Fruit fly (Drosophila melanogaster) whole organism, wandering third instar larva: ENCODE data around the gene CG1896.

Experiments used
- Abd-B ChIP-seq: fragments of >200 bp; optimal IDR thresholded peaks from 2 replicates; lab custom pipeline; 2017; ENCODE audit warnings: missing biosample characterization, missing genetic modification characterization
- CG32264 ChIP-seq: fragments of 200-800 bp; sonication (Bioruptor generic); optimal IDR thresholded peaks from 2 replicates; lab custom pipeline; 2016; ENCODE audit warnings: missing biosample characterization, missing genetic modification characterization
- CG9705 ChIP-seq: fragments of 200-800 bp; sonication (Bioruptor generic); optimal IDR thresholded peaks from 2 replicates; lab custom pipeline; 2018; ENCODE audit warnings: missing biosample characterization, mild to moderate bottlenecking, missing genetic modification characterization
- CrebA ChIP-seq: fragments of 200-800 bp; sonication (Bioruptor generic); optimal IDR thresholded peaks from 2 replicates; lab custom pipeline; 2016; ENCODE audit warnings: missing biosample characterization, mild to moderate bottlenecking, missing genetic modification characterization, borderline replicate concordance
- Dfd ChIP-seq: fragments of >200 bp; optimal IDR thresholded peaks from 2 replicates; lab custom pipeline; 2017; ENCODE audit warnings: missing biosample characterization, missing genetic modification characterization
- Dif ChIP-seq: fragments of 200-275, 200-300 bp; sonication (Bioruptor generic); optimal IDR thresholded peaks from 2 replicates; lab custom pipeline; 2018; ENCODE audit warnings: missing biosample characterization, missing genetic modification characterization; ENCODE audit not compliant: partially characterized antibody
- GATAd ChIP-seq: sonication (Bioruptor generic); optimal IDR thresholded peaks from 2 replicates; lab custom pipeline; 2016; ENCODE audit warnings: missing biosample characterization, missing genetic modification characterization
- HLH106 ChIP-seq: fragments of 200-800 bp; optimal IDR thresholded peaks from 3 replicates; lab custom pipeline; 2019; ENCODE audit warnings: missing biosample characterization, mild to moderate bottlenecking, missing genetic modification characterization, moderate library complexity
- Hnf4 ChIP-seq: fragments of 200-800 bp; sonication (Bioruptor generic); optimal IDR thresholded peaks from 2 replicates; lab custom pipeline; 2016; ENCODE audit warnings: missing biosample characterization, mild to moderate bottlenecking, missing genetic modification characterization
- Hr78 ChIP-seq: fragments of >200 bp; optimal IDR thresholded peaks from 2 replicates; lab custom pipeline; 2017; ENCODE audit warnings: missing biosample characterization, missing genetic modification characterization
- Hr83 ChIP-seq: fragments of 200-300 bp; sonication (Bioruptor generic); optimal IDR thresholded peaks from 2 replicates; lab custom pipeline; 2016; ENCODE audit warnings: missing biosample characterization, mild to moderate bottlenecking, missing genetic modification characterization, moderate library complexity; ENCODE audit not compliant: poor library complexity, severe bottlenecking
- Jra ChIP-seq: sonication (Bioruptor generic); optimal IDR thresholded peaks from 2 replicates; lab custom pipeline; 2016; ENCODE audit warnings: missing biosample characterization, missing genetic modification characterization
- Mio ChIP-seq: sonication (Bioruptor generic); optimal IDR thresholded peaks from 2 replicates; lab custom pipeline; 2016; ENCODE audit warnings: missing biosample characterization, missing genetic modification characterization
- Myc ChIP-seq: fragments of >200 bp; optimal IDR thresholded peaks from 2 replicates; lab custom pipeline; 2017
- N ChIP-seq: fragments of >200 bp; optimal IDR thresholded peaks from 2 replicates; lab custom pipeline; 2018; ENCODE audit warnings: missing biosample characterization, missing external identifiers, missing genetic modification characterization
- OdsH ChIP-seq: fragments of 200-800 bp; sonication (Bioruptor generic); optimal IDR thresholded peaks from 2 replicates; lab custom pipeline; 2016; ENCODE audit warnings: missing biosample characterization, mild to moderate bottlenecking, missing genetic modification characterization
- Rel ChIP-seq, 2 experiments: fragments of 200-800 bp; sonication (Bioruptor generic) in 1 of 2; optimal IDR thresholded peaks; 2 replicates in 1 of 2; 3 replicates in 1 of 2; lab custom pipeline; 2016 to 2019; ENCODE audit warnings: mild to moderate bottlenecking in 2 of 2, missing biosample characterization in 2 of 2, missing genetic modification characterization in 2 of 2, moderate library complexity in 1 of 2
- Sp1 ChIP-seq: fragments of 200-800 bp; sonication (Bioruptor generic); optimal IDR thresholded peaks from 3 replicates; lab custom pipeline; 2019; ENCODE audit warnings: missing biosample characterization, mild to moderate bottlenecking, missing genetic modification characterization, moderate library complexity
- Vsx2 ChIP-seq: fragments of 200-300, 225-300 bp; sonication (Bioruptor generic); optimal IDR thresholded peaks from 2 replicates; lab custom pipeline; 2018; ENCODE audit warnings: missing biosample characterization, missing genetic modification characterization; ENCODE audit not compliant: partially characterized antibody
- br ChIP-seq: fragments of 200-800 bp; sonication (Bioruptor generic); optimal IDR thresholded peaks from 2 replicates; lab custom pipeline; 2016; ENCODE audit warnings: missing biosample characterization, missing genetic modification characterization
- brk ChIP-seq: fragments of 200-800 bp; sonication (Bioruptor generic); optimal IDR thresholded peaks from 2 replicates; lab custom pipeline; 2016; ENCODE audit warnings: missing biosample characterization, mild to moderate bottlenecking, missing genetic modification characterization
- dl ChIP-seq, 2 experiments: fragments of 175-275, 200-275 bp in 1 of 2; fragments of 200-275 bp in 1 of 2; sonication (Bioruptor generic); optimal IDR thresholded peaks; lab custom pipeline; 2018; ENCODE audit warnings: mild to moderate bottlenecking in 2 of 2, missing biosample characterization in 2 of 2, missing genetic modification characterization in 2 of 2, moderate library complexity in 2 of 2; ENCODE audit not compliant: partially characterized antibody in 2 of 2, insufficient read depth in 1 of 2
- dmrt93B ChIP-seq: fragments of 200-800 bp; sonication (Bioruptor generic); optimal IDR thresholded peaks from 2 replicates; lab custom pipeline; 2018; ENCODE audit warnings: missing biosample characterization, mild to moderate bottlenecking, missing genetic modification characterization
- dsf ChIP-seq: sonication (Bioruptor generic); optimal IDR thresholded peaks from 2 replicates; lab custom pipeline; 2016; ENCODE audit warnings: missing biosample characterization, missing genetic modification characterization, borderline replicate concordance
- ey ChIP-seq: fragments of 200-800 bp; sonication (Bioruptor generic); optimal IDR thresholded peaks from 2 replicates; lab custom pipeline; 2016; ENCODE audit warnings: missing biosample characterization, missing genetic modification characterization
- foxo ChIP-seq, 2 experiments: fragments of 200-800 bp; sonication (Bioruptor generic); optimal IDR thresholded peaks; 2 replicates in 1 of 2; 3 replicates in 1 of 2; lab custom pipeline; 2016 to 2017; ENCODE audit warnings: missing biosample characterization in 2 of 2, missing genetic modification characterization in 2 of 2
- fru ChIP-seq: fragments of 200-800 bp; sonication (Bioruptor generic); optimal IDR thresholded peaks from 3 replicates; lab custom pipeline; 2016; ENCODE audit warnings: missing biosample characterization, mild to moderate bottlenecking, missing genetic modification characterization
- h ChIP-seq: fragments of 200-800 bp; sonication (Bioruptor generic); optimal IDR thresholded peaks from 3 replicates; lab custom pipeline; 2016; ENCODE audit warnings: missing biosample characterization, mild to moderate bottlenecking, missing genetic modification characterization
- jim ChIP-seq: fragments of 175-275, 200-325 bp; sonication (Bioruptor generic); optimal IDR thresholded peaks from 2 replicates; lab custom pipeline; 2016; ENCODE audit warnings: missing biosample characterization, mild to moderate bottlenecking, missing genetic modification characterization
- lola ChIP-seq: fragments of >200 bp; optimal IDR thresholded peaks from 2 replicates; lab custom pipeline; 2017; ENCODE audit warnings: missing biosample characterization, missing genetic modification characterization
- pan ChIP-seq: fragments of >200 bp; optimal IDR thresholded peaks from 2 replicates; lab custom pipeline; 2017
- psq ChIP-seq: fragments of 200-800 bp; sonication (Bioruptor generic); optimal IDR thresholded peaks from 3 replicates; lab custom pipeline; 2017; ENCODE audit warnings: missing biosample characterization, mild to moderate bottlenecking, missing genetic modification characterization, moderate library complexity
- rgr ChIP-seq: fragments of 200-800 bp; sonication (Bioruptor generic); optimal IDR thresholded peaks from 3 replicates; lab custom pipeline; 2016; ENCODE audit warnings: missing biosample characterization, mild to moderate bottlenecking, missing genetic modification characterization
- sage ChIP-seq: fragments of 200-800 bp; sonication (Bioruptor generic); optimal IDR thresholded peaks from 2 replicates; lab custom pipeline; 2016; ENCODE audit warnings: missing biosample characterization, mild to moderate bottlenecking, missing genetic modification characterization
- sv ChIP-seq: fragments of 200-800 bp; sonication (Bioruptor generic); optimal IDR thresholded peaks from 3 replicates; lab custom pipeline; 2016; ENCODE audit warnings: missing biosample characterization, missing genetic modification characterization
- tai ChIP-seq: sonication (Bioruptor generic); optimal IDR thresholded peaks from 2 replicates; lab custom pipeline; 2016; ENCODE audit warnings: missing biosample characterization, missing genetic modification characterization
- usp ChIP-seq: fragments of >200 bp; optimal IDR thresholded peaks from 2 replicates; lab custom pipeline; 2017; ENCODE audit warnings: missing biosample characterization, missing genetic modification characterization
- woc ChIP-seq: sonication (Bioruptor generic); optimal IDR thresholded peaks from 2 replicates; lab custom pipeline; 2016; ENCODE audit warnings: missing biosample characterization, mild to moderate bottlenecking, missing genetic modification characterization

CG1896 gene

DNA sequence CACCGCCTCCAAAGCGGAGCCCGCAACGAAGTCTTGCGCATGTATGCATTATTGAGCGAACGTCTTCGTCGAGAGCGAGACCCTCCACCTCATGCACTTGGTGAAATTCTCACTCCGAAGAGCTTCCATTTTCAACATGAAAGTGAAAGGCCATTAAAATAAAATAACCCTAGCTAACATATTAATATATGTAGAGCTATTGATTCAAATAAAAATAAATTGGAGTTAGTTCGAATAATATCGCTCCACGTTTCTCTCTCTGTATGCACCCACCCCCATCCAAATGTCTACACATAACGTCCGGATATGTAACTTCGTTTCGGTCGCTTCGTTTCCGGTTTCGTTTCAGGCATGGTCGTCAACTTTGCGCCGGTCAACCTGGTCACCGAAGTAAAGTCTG is 2.8 kb upstream of the CG1896 start:
- TF ChIP-seq foxo (GFP tag; optimal IDR thresholded peaks at IDR 0.05; lab: Kevin White, UChicago) (peak in 1 of 2 experiments; percentile 26), sage (GFP tag; lab: Kevin White, UChicago) (no peak)

- TF ChIP-seq psq (GFP tag; lab: Kevin White, UChicago) (no peak), Dif (GFP tag; lab: Kevin White, UChicago) (no peak), Jra (GFP tag; lab: Kevin White, UChicago) (peak; percentile 97), tai (GFP tag; lab: Kevin White, UChicago) (no peak), Hnf4 (GFP tag; lab: Kevin White, UChicago) (no peak), Rel (GFP tag; optimal IDR thresholded peaks at IDR 0.05; lab: Kevin White, UChicago) (no peak), Rel (tag; optimal IDR thresholded peaks at IDR 0.05; lab: Kevin White, UChicago) (peak; percentile 82), rgr (GFP tag; lab: Kevin White, UChicago) (no peak), jim (GFP tag; lab: Kevin White, UChicago) (peak; percentile 35), sage (GFP tag; lab: Kevin White, UChicago) (no peak), Hr83 (GFP tag; lab: Kevin White, UChicago) (no peak), Abd-B (GFP tag; lab: Kevin White, UChicago) (no peak), Myc (lab: Kevin White, UChicago) (peak; percentile 8)
- TF ChIP-seq, all 38 proteins: peak for 4
Measured at dm6 chr3R:31743279-31743678, 803 bp upstream of the CG1896 start, which contains the start of gene Tbca. Tbca (plus strand) TSS chr3R:31743490.

DNA sequence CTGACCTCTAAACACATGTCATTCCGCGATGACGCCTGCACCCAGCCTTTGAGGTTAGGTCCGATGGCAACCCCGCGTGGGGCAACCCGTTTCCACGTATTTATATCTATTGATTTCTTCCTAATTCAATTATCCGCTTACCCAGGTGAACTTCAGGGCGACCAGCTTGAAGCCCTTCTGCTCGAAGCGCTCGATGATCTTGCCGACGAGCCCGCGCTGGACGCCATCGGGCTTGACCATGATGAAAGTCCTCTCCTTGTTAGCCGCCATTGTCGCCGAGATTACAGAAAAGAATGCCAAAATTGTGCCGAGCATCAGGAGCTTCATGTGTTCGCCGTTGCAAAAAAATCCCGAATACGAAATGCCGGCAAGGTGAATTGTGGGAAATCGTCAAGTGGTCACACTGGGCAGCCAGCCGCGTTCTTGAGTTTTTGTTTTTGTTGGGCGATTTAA is 1.6 kb downstream of the CG1896 start, which contains the start of gene awd:
Gene awd, minus strand, starts transcription at position 449 of the 453 bp plus-strand sequence.
- TF ChIP-seq lola (no peak), Sp1 (GFP tag; lab: Kevin White, UChicago) (peak; percentile 52), pan (no peak), dsf (no peak), woc (GFP tag; lab: Kevin White, UChicago) (no peak), rgr (GFP tag; lab: Kevin White, UChicago) (peak; percentile 57), Jra (GFP tag; lab: Kevin White, UChicago) (no peak), dl (GFP tag; optimal IDR thresholded peaks at IDR 0.05; lab: Kevin White, UChicago; ENCODE audit: insufficient read depth in 1 of 2, partially characterized antibody in 2 of 2) (no peak), sv (GFP tag; lab: Kevin White, UChicago) (no peak), CG32264 (GFP tag; lab: Kevin White, UChicago) (no peak), sage (GFP tag; lab: Kevin White, UChicago) (no peak), OdsH (no peak), Dfd (GFP tag; lab: Kevin White, UChicago) (no peak), Myc (lab: Kevin White, UChicago) (peak; percentile 45), Dif (GFP tag; lab: Kevin White, UChicago) (peak; percentile 68), ey (GFP tag; lab: Kevin White, UChicago) (no peak), psq (GFP tag; lab: Kevin White, UChicago) (peak; percentile 9), Vsx2 (GFP tag; lab: Kevin White, UChicago) (no peak), CrebA (GFP tag; lab: Kevin White, UChicago) (no peak), Rel (GFP tag; optimal IDR thresholded peaks at IDR 0.05; lab: Kevin White, UChicago) (no peak), Rel (tag; optimal IDR thresholded peaks at IDR 0.05; lab: Kevin White, UChicago) (peak; percentile 76), tai (GFP tag; lab: Kevin White, UChicago) (no peak), usp (GFP tag; lab: Kevin White, UChicago) (no peak), brk (GFP tag; lab: Kevin White, UChicago) (no peak), jim (GFP tag; lab: Kevin White, UChicago) (no peak), Hr78 (GFP tag; lab: Kevin White, UChicago) (no peak), br (GFP tag; lab: Kevin White, UChicago) (peak; percentile 37), Hr83 (GFP tag; lab: Kevin White, UChicago) (peak; percentile 21), foxo (GFP tag; optimal IDR thresholded peaks at IDR 0.05; lab: Kevin White, UChicago) (peak in 1 of 2 experiments; percentile 29), dmrt93B (GFP tag; lab: Kevin White, UChicago) (no peak), h (GFP tag; lab: Kevin White, UChicago) (peak; percentile 40), Mio (no peak), Hnf4 (GFP tag; lab: Kevin White, UChicago) (peak; percentile 8), CG9705 (no peak), HLH106 (tag; lab: Kevin White, UChicago) (peak; percentile 23), Abd-B (GFP tag; lab: Kevin White, UChicago) (no peak), fru (GFP tag; lab: Kevin White, UChicago) (no peak), N (no peak), GATAd (no peak)
